Worm (Caenorhabditis elegans) whole organism, late embryonic: ENCODE results near the gene W04E12.3.

ENCODE experiments used
- F13H6.1 ChIP-seq: sonication (generic microtip); optimal IDR thresholded peaks from 2 replicates; lab custom pipeline; 2016; ENCODE audit warnings: missing genetic modification characterization, missing compliant biosample characterization
- dve-1 ChIP-seq: sonication (generic microtip); optimal IDR thresholded peaks from 2 replicates; lab custom pipeline; 2017; ENCODE audit warnings: antibody characterized with exemption, mild to moderate bottlenecking, missing genetic modification characterization, missing compliant biosample characterization
- elt-2 ChIP-seq: sonication (generic microtip); optimal IDR thresholded peaks from 2 replicates; lab custom pipeline; 2016; ENCODE audit warnings: missing genetic modification reagents, missing genetic modification characterization, missing compliant biosample characterization
- fkh-10 ChIP-seq: fragments of 150-350 bp; optimal IDR thresholded peaks from 2 replicates; lab custom pipeline; 2014; ENCODE audit warnings: missing biosample characterization, missing genetic modification reagents, missing genetic modification characterization
- nfya-1 ChIP-seq: sonication (generic microtip); optimal IDR thresholded peaks from 2 replicates; lab custom pipeline; 2017; ENCODE audit warnings: missing genetic modification characterization, mild to moderate bottlenecking, missing compliant biosample characterization, antibody characterized with exemption, moderate library complexity
- nhr-11 ChIP-seq: fragments of 150-350 bp; optimal IDR thresholded peaks from 2 replicates; lab custom pipeline; 2014; ENCODE audit warnings: missing biosample characterization, missing genetic modification characterization
- tbx-2 ChIP-seq: sonication (generic microtip); optimal IDR thresholded peaks from 2 replicates; lab custom pipeline; 2016; ENCODE audit warnings: missing genetic modification characterization, missing compliant biosample characterization
- unc-42 ChIP-seq: sonication (generic microtip); optimal IDR thresholded peaks from 2 replicates; lab custom pipeline; 2016; ENCODE audit warnings: missing genotype, missing genetic modification characterization, missing compliant biosample characterization

- TF ChIP-seq nfya-1 (tag; lab: Kevin White, UChicago) (no peak), unc-42 (no peak), elt-2 (tag; lab: Kevin White, UChicago) (no peak), fkh-10 (no peak), nhr-11 (tag; lab: Kevin White, UChicago) (no peak), F13H6.1 (no peak), tbx-2 (no peak), dve-1 (tag; lab: Kevin White, UChicago) (no peak)
Observed at ce11 chrV:19737458-19737857, 4.3 kb upstream of the W04E12.3 start, which contains the start of gene W04E12.7.
